Fruit fly (Drosophila melanogaster) whole organism, embryonic: ENCODE results near the gene CG17329.

Source experiments
- B-H2 ChIP-seq: fragments of 200-800 bp; sonication (Bioruptor generic); optimal IDR thresholded peaks from 2 replicates; lab custom pipeline; 2018; ENCODE audit warnings: missing biosample characterization, mild to moderate bottlenecking, missing genetic modification characterization
- CG10209 ChIP-seq: fragments of 200-800 bp; sonication (Bioruptor generic); optimal IDR thresholded peaks from 3 replicates; lab custom pipeline; 2017; ENCODE audit warnings: missing biosample characterization, mild to moderate bottlenecking, missing genetic modification characterization, missing genetic modification reagents
- CG14014 ChIP-seq: fragments of 200-800 bp; sonication (Bioruptor generic); IDR thresholded peaks from 2 replicates; pipeline ENCODE4 v1.3.6; 2022; ENCODE audit warnings: missing biosample characterization, missing genetic modification characterization
- CG14441 ChIP-seq: fragments of 200-800 bp; sonication (Bioruptor generic); IDR thresholded peaks from 2 replicates; pipeline ENCODE4 v1.3.6; 2022; ENCODE audit warnings: missing biosample characterization, missing genetic modification characterization
- CG1647 ChIP-seq: fragments of 200-800 bp; sonication (Bioruptor generic); optimal IDR thresholded peaks from 3 replicates; lab custom pipeline; 2016; ENCODE audit warnings: missing biosample characterization, missing genetic modification characterization
- CG16815 ChIP-seq: fragments of 200-800 bp; sonication (Bioruptor generic); optimal IDR thresholded peaks from 3 replicates; lab custom pipeline; 2017; ENCODE audit warnings: missing biosample characterization, mild to moderate bottlenecking, missing genetic modification characterization
- CG17186 ChIP-seq: fragments of 200-800 bp; sonication (Bioruptor generic); optimal IDR thresholded peaks from 3 replicates; lab custom pipeline; 2017; ENCODE audit warnings: missing biosample characterization, missing genetic modification reagents, missing genetic modification characterization
- CG17328 ChIP-seq: fragments of 200-800 bp; sonication (Bioruptor generic); IDR thresholded peaks from 2 replicates; pipeline ENCODE4 v1.3.6; 2022; ENCODE audit warnings: missing biosample characterization, missing genetic modification characterization
- CG17612 ChIP-seq: fragments of 200-800 bp; sonication (Bioruptor generic); IDR thresholded peaks from 2 replicates; pipeline ENCODE4 v1.3.6; 2022; ENCODE audit warnings: missing biosample characterization, missing genetic modification characterization
- CG17912 ChIP-seq: fragments of 200-800 bp; sonication (Bioruptor generic); optimal IDR thresholded peaks from 2 replicates; lab custom pipeline; 2018; ENCODE audit warnings: missing biosample characterization, mild to moderate bottlenecking, missing genetic modification characterization
- CG18011 ChIP-seq: fragments of 200-800 bp; sonication (Bioruptor generic); optimal IDR thresholded peaks from 2 replicates; lab custom pipeline; 2017; ENCODE audit warnings: missing biosample characterization, missing genetic modification characterization, mild to moderate bottlenecking, moderate library complexity, missing genotype
- CG18764 ChIP-seq: fragments of 200-800 bp; sonication (Bioruptor generic); optimal IDR thresholded peaks from 3 replicates; lab custom pipeline; 2016; ENCODE audit warnings: missing biosample characterization, missing genetic modification characterization
- CG2712 ChIP-seq: fragments of 200-800 bp; optimal IDR thresholded peaks from 3 replicates; lab custom pipeline; 2019; ENCODE audit warnings: missing biosample characterization, mild to moderate bottlenecking, missing genetic modification characterization, moderate library complexity
- CG32767 ChIP-seq: fragments of 200-800 bp; sonication (Bioruptor generic); IDR thresholded peaks from 2 replicates; pipeline ENCODE4 v1.3.6; 2022; ENCODE audit warnings: missing biosample characterization, missing genetic modification characterization
- CG33213 ChIP-seq: fragments of 200-800 bp; sonication (Bioruptor generic); optimal IDR thresholded peaks from 3 replicates; lab custom pipeline; 2016; ENCODE audit warnings: missing biosample characterization, missing genetic modification characterization
- CG4328 ChIP-seq: fragments of 200-800 bp; sonication (Bioruptor generic); optimal IDR thresholded peaks from 3 replicates; lab custom pipeline; 2017; ENCODE audit warnings: missing biosample characterization, missing genetic modification reagents, missing genetic modification characterization
- CG4360 ChIP-seq: fragments of 200-800 bp; sonication (Bioruptor generic); IDR thresholded peaks from 2 replicates; pipeline ENCODE4 v1.3.6; 2022; ENCODE audit warnings: missing biosample characterization, missing genetic modification characterization
- CG6175 ChIP-seq: fragments of 200-800 bp; sonication (Bioruptor generic); IDR thresholded peaks from 3 replicates; pipeline ENCODE4 v1.3.6; 2022; ENCODE audit warnings: missing biosample characterization, missing genetic modification characterization
- CG7357 ChIP-seq: fragments of 200-800 bp; sonication (Bioruptor generic); IDR thresholded peaks from 3 replicates; pipeline ENCODE4 v1.3.6; 2022; ENCODE audit warnings: missing biosample characterization, missing genetic modification characterization
- Camta ChIP-seq: fragments of 200-800 bp; sonication (Bioruptor generic); optimal IDR thresholded peaks from 2 replicates; lab custom pipeline; 2016; ENCODE audit warnings: missing biosample characterization, missing genetic modification characterization
- Drgx ChIP-seq: fragments of 200-800 bp; sonication (Bioruptor generic); IDR thresholded peaks from 2 replicates; pipeline ENCODE4 v1.3.6; 2022; ENCODE audit warnings: missing biosample characterization, missing genetic modification characterization
- Ets65A ChIP-seq: fragments of 200-800 bp; sonication (Bioruptor generic); peaks from one replicate; lab custom pipeline; 2016; ENCODE audit warnings: missing biosample characterization, missing genetic modification characterization
- Fer1 ChIP-seq: fragments of 200-800 bp; sonication (Bioruptor generic); optimal IDR thresholded peaks from 2 replicates; lab custom pipeline; 2017; ENCODE audit warnings: missing biosample characterization, mild to moderate bottlenecking, missing genetic modification characterization
- H2.0 ChIP-seq: fragments of 200-800 bp; sonication (Bioruptor generic); IDR thresholded peaks from 2 replicates; pipeline ENCODE4 v1.3.6; 2022; ENCODE audit warnings: missing biosample characterization, missing genetic modification characterization
- HLH54F ChIP-seq: fragments of 200-800 bp; sonication (Bioruptor generic); optimal IDR thresholded peaks from 3 replicates; lab custom pipeline; 2016; ENCODE audit warnings: missing biosample characterization, missing genetic modification characterization
- HmgD ChIP-seq: fragments of 200-800 bp; sonication (Bioruptor generic); optimal IDR thresholded peaks from 3 replicates; lab custom pipeline; 2016; ENCODE audit warnings: missing biosample characterization, missing genetic modification characterization
- Hr39 ChIP-seq: fragments of >200 bp; optimal IDR thresholded peaks from 2 replicates; lab custom pipeline; 2017
- Hr78 ChIP-seq, 2 experiments: fragments of 200-800 bp in 1 of 2; fragments of >200 bp in 1 of 2; sonication (Bioruptor generic) in 1 of 2; optimal IDR thresholded peaks; 2 replicates each; lab custom pipeline; 2017 to 2019; ENCODE audit warnings: missing biosample characterization in 2 of 2, missing genetic modification characterization in 2 of 2, mild to moderate bottlenecking in 1 of 2, moderate library complexity in 1 of 2
- MBD-R2 ChIP-seq: fragments of 200-800 bp; sonication (Bioruptor generic); IDR thresholded peaks from 2 replicates; pipeline ENCODE4 v1.3.6; 2022; ENCODE audit warnings: missing biosample characterization, missing genetic modification characterization
- NK7.1 ChIP-seq: fragments of 200-800 bp; sonication (Bioruptor generic); optimal IDR thresholded peaks from 3 replicates; lab custom pipeline; 2016; ENCODE audit warnings: missing biosample characterization, missing genetic modification characterization
- Nf-YB ChIP-seq: fragments of 200-800 bp; sonication (Bioruptor generic); optimal IDR thresholded peaks from 3 replicates; lab custom pipeline; 2019; ENCODE audit warnings: missing biosample characterization, mild to moderate bottlenecking, missing genetic modification characterization, moderate library complexity
- Opbp ChIP-seq: fragments of 200-800 bp; sonication (Bioruptor generic); IDR thresholded peaks from 3 replicates; pipeline ENCODE4 v1.3.6; 2022; ENCODE audit warnings: missing biosample characterization, missing genetic modification characterization; ENCODE audit not compliant: partially characterized antibody
- Scr ChIP-seq: fragments of 200-800 bp; sonication (Bioruptor generic); IDR thresholded peaks from 2 replicates; pipeline ENCODE4 v1.3.6; 2022; ENCODE audit warnings: missing biosample characterization, missing genetic modification characterization; ENCODE audit not compliant: partially characterized antibody
- Sox100B ChIP-seq: fragments of 200-800 bp; sonication (Bioruptor generic); optimal IDR thresholded peaks from 3 replicates; lab custom pipeline; 2018; ENCODE audit warnings: missing biosample characterization, mild to moderate bottlenecking, missing genetic modification characterization
- eve ChIP-seq, 2 experiments: fragments of >200 bp; optimal IDR thresholded peaks; 2 replicates each; lab custom pipeline; 2017; ENCODE audit warnings: missing biosample characterization in 2 of 2, missing genetic modification characterization in 2 of 2
- gce ChIP-seq: fragments of 200-800 bp; sonication (Bioruptor generic); IDR thresholded peaks from 3 replicates; pipeline ENCODE4 v1.3.6; 2022; ENCODE audit warnings: missing biosample characterization, missing genetic modification characterization
- gro ChIP-seq: fragments of 200-800 bp; sonication (Bioruptor generic); optimal IDR thresholded peaks from 2 replicates; lab custom pipeline; 2016; ENCODE audit warnings: missing biosample characterization, missing genetic modification characterization
- ken ChIP-seq: fragments of 200-800 bp; sonication (Bioruptor generic); IDR thresholded peaks from 3 replicates; pipeline ENCODE4 v1.3.6; 2022; ENCODE audit warnings: missing biosample characterization, missing genetic modification characterization
- lov ChIP-seq, 2 experiments: fragments of 200-800 bp in 1 of 2; fragments of >200 bp in 1 of 2; sonication (Bioruptor generic) in 1 of 2; IDR thresholded peaks in 1 of 2; optimal IDR thresholded peaks in 1 of 2; 2 replicates in 1 of 2; 3 replicates in 1 of 2; pipeline versions ENCODE4 v1.3.6 to Lab custom; 2017 to 2022; ENCODE audit warnings: missing biosample characterization in 1 of 2, missing genetic modification characterization in 1 of 2
- nmo ChIP-seq: fragments of 200-800 bp; sonication (Bioruptor generic); optimal IDR thresholded peaks from 2 replicates; lab custom pipeline; 2018; ENCODE audit warnings: missing biosample characterization, mild to moderate bottlenecking, missing genetic modification characterization, moderate library complexity
- odd ChIP-seq: fragments of 200-800 bp; sonication (Bioruptor generic); optimal IDR thresholded peaks from 2 replicates; lab custom pipeline; 2017; ENCODE audit warnings: missing biosample characterization, mild to moderate bottlenecking, missing genetic modification characterization
- pita ChIP-seq: fragments of 200-800 bp; sonication (Bioruptor generic); optimal IDR thresholded peaks from 2 replicates; lab custom pipeline; 2017; ENCODE audit warnings: missing biosample characterization, mild to moderate bottlenecking, missing genetic modification characterization
- psq ChIP-seq: fragments of 200-800 bp; sonication (Bioruptor generic); optimal IDR thresholded peaks from 2 replicates; lab custom pipeline; 2017; ENCODE audit warnings: missing biosample characterization, missing genetic modification characterization
- rib ChIP-seq: fragments of 200-800 bp; sonication (Bioruptor generic); IDR thresholded peaks from 2 replicates; pipeline ENCODE4 v1.3.6; 2022; ENCODE audit warnings: missing biosample characterization, missing genetic modification characterization
- sens ChIP-seq: fragments of 200-800 bp; sonication (Bioruptor generic); peaks from one replicate; lab custom pipeline; 2016; ENCODE audit warnings: missing biosample characterization, missing genetic modification characterization
- seq ChIP-seq: fragments of 200-800 bp; sonication (Bioruptor generic); IDR thresholded peaks from 2 replicates; pipeline ENCODE4 v1.3.6; 2022; ENCODE audit warnings: missing biosample characterization, missing genetic modification characterization
- slp2 ChIP-seq: fragments of 200-800 bp; sonication (Bioruptor generic); optimal IDR thresholded peaks from 2 replicates; lab custom pipeline; 2016; ENCODE audit warnings: missing biosample characterization, missing genetic modification characterization
- twi ChIP-seq: fragments of 200-800 bp; optimal IDR thresholded peaks from 2 replicates; lab custom pipeline; 2019; ENCODE audit warnings: missing biosample characterization, mild to moderate bottlenecking, missing genetic modification characterization, moderate library complexity
- unpg ChIP-seq: fragments of 200-800 bp; sonication (Bioruptor generic); optimal IDR thresholded peaks from 3 replicates; lab custom pipeline; 2018; ENCODE audit warnings: missing biosample characterization, mild to moderate bottlenecking, missing genetic modification characterization, moderate library complexity
- usp ChIP-seq: fragments of >200 bp; optimal IDR thresholded peaks from 2 replicates; lab custom pipeline; 2017; ENCODE audit warnings: missing biosample characterization, missing genetic modification characterization
- vfl ChIP-seq: fragments of 200-800 bp; sonication (Bioruptor generic); optimal IDR thresholded peaks from 2 replicates; lab custom pipeline; 2016; ENCODE audit warnings: missing biosample characterization, missing genetic modification characterization

The CG17329 gene

dm6 chr2L:16285692-16286359 is 5.3 kb upstream of the CG17329 start (continued):
- TF ChIP-seq CG16815 (GFP tag; lab: Kevin White, UChicago) (peak; percentile 78), H2.0 (GFP tag; lab: Robert Waterston, UW) (no peak), Ets65A (peak; percentile 97), MBD-R2 (no peak), Opbp (GFP tag; lab: Robert Waterston, UW) (no peak), Nf-YB (GFP tag; lab: Kevin White, UChicago) (peak; percentile 63), CG1647 (GFP tag; lab: Kevin White, UChicago) (peak; percentile 81), Fer1 (peak; percentile 79), Hr78 (GFP tag; optimal IDR thresholded peaks at IDR 0.05; lab: Kevin White, UChicago) (no peak), slp2 (GFP tag; lab: Kevin White, UChicago) (peak; percentile 85), usp (GFP tag; lab: Kevin White, UChicago) (no peak), gro (GFP tag; lab: Kevin White, UChicago) (peak; percentile 86), NK7.1 (GFP tag; lab: Kevin White, UChicago) (peak; percentile 50), psq (peak; percentile 48), lov (optimal IDR thresholded peaks at IDR 0.05; lab: Kevin White, UChicago) (no peak), lov (GFP tag; IDR thresholded peaks at IDR 0.05; lab: Robert Waterston, UW) (no peak), CG6175 (GFP tag; lab: Robert Waterston, UW) (no peak), CG32767 (GFP tag; lab: Robert Waterston, UW) (no peak), HLH54F (peak; percentile 87), CG17912 (GFP tag; lab: Kevin White, UChicago) (peak; percentile 35), CG7357 (peak; percentile 83), eve (GFP tag; optimal IDR thresholded peaks at IDR 0.05; lab: Kevin White, UChicago) (peak in 1 of 2 experiments; percentile 23), CG17328 (no peak), Camta (GFP tag; lab: Kevin White, UChicago) (peak; percentile 81), CG17186 (GFP tag; lab: Kevin White, UChicago) (peak; percentile 47), CG2712 (tag; lab: Kevin White, UChicago) (peak; percentile 93), ken (GFP tag; lab: Robert Waterston, UW) (no peak), Sox100B (GFP tag; lab: Kevin White, UChicago) (peak; percentile 69), vfl (GFP tag; lab: Kevin White, UChicago) (peak; percentile 79), pita (GFP tag; lab: Kevin White, UChicago) (no peak), seq (GFP tag; lab: Robert Waterston, UW) (no peak), CG18011 (GFP tag; lab: Kevin White, UChicago) (peak; percentile 71), unpg (GFP tag; lab: Kevin White, UChicago) (peak; percentile 94), CG10209 (GFP tag; lab: Kevin White, UChicago) (peak; percentile 82), rib (GFP tag; lab: Robert Waterston, UW) (no peak), CG17612 (GFP tag; lab: Robert Waterston, UW) (no peak), Hr39 (lab: Kevin White, UChicago) (no peak), CG14441 (GFP tag; lab: Robert Waterston, UW) (no peak), nmo (GFP tag; lab: Kevin White, UChicago) (peak; percentile 90), B-H2 (GFP tag; lab: Kevin White, UChicago) (peak; percentile 13), twi (no peak), HmgD (GFP tag; lab: Kevin White, UChicago) (peak; percentile 78), Scr (GFP tag; lab: Robert Waterston, UW) (no peak), CG4360 (GFP tag; lab: Robert Waterston, UW) (no peak), CG18764 (peak; percentile 83), sens (peak; percentile 98), CG33213 (GFP tag; lab: Kevin White, UChicago) (peak; percentile 82), odd (GFP tag; lab: Kevin White, UChicago) (peak; percentile 24), Drgx (GFP tag; lab: Robert Waterston, UW) (no peak), CG14014 (GFP tag; lab: Robert Waterston, UW) (no peak), gce (no peak), CG4328 (GFP tag; lab: Kevin White, UChicago) (no peak)
